Worm (Caenorhabditis elegans) whole organism, late embryonic: Measurements from ENCODE around the gene ver-1.
A peak's percentile ranks its signal among the peaks of the same experiment; 100 is the strongest.
"Not testable (repeated sequence)": the region's sequence is repeated elsewhere in the genome, so short reads cannot be mapped to it uniquely, and the experiment has no call there.

Experiments
- C08G9.2 ChIP-seq: sonication (generic microtip); optimal IDR thresholded peaks from 2 replicates; lab custom pipeline; 2016; ENCODE audit warnings: mild to moderate bottlenecking, missing genetic modification characterization, moderate library complexity, missing compliant biosample characterization
- K09A11.1 ChIP-seq: sonication (generic microtip); optimal IDR thresholded peaks from 2 replicates; lab custom pipeline; 2017; ENCODE audit warnings: antibody characterized with exemption, mild to moderate bottlenecking, missing genetic modification characterization, missing compliant biosample characterization; ENCODE audit not compliant: insufficient read depth
- Y22D7AL.16 ChIP-seq: sonication (generic microtip); optimal IDR thresholded peaks from 2 replicates; lab custom pipeline; 2016; ENCODE audit warnings: missing genetic modification characterization, missing compliant biosample characterization
- ceh-14 ChIP-seq: sonication (generic microtip); optimal IDR thresholded peaks from 2 replicates; lab custom pipeline; 2016; ENCODE audit warnings: missing genotype, missing genetic modification characterization, missing compliant biosample characterization
- ceh-22 ChIP-seq: sonication (generic microtip); optimal IDR thresholded peaks from 2 replicates; lab custom pipeline; 2017; ENCODE audit warnings: missing biosample characterization, missing genetic modification characterization
- ceh-24 ChIP-seq: sonication (generic microtip); optimal IDR thresholded peaks from 2 replicates; lab custom pipeline; 2016; ENCODE audit warnings: mild to moderate bottlenecking, missing genetic modification characterization, missing compliant biosample characterization
- ceh-31 ChIP-seq: sonication (generic microtip); optimal IDR thresholded peaks from 2 replicates; lab custom pipeline; 2016; ENCODE audit warnings: missing genetic modification characterization, missing compliant biosample characterization
- ceh-34 ChIP-seq: sonication (generic microtip); optimal IDR thresholded peaks from 2 replicates; lab custom pipeline; 2016; ENCODE audit warnings: mild to moderate bottlenecking, missing genetic modification characterization, missing compliant biosample characterization
- ceh-48 ChIP-seq: sonication (generic microtip); optimal IDR thresholded peaks from 2 replicates; lab custom pipeline; 2016; ENCODE audit warnings: missing genetic modification characterization, inconsistent platforms, missing compliant biosample characterization
- ceh-9 ChIP-seq: sonication (generic microtip); optimal IDR thresholded peaks from 2 replicates; lab custom pipeline; 2016; ENCODE audit warnings: mild to moderate bottlenecking, missing genetic modification characterization, inconsistent platforms, missing compliant biosample characterization
- dmd-4 ChIP-seq: sonication (generic microtip); optimal IDR thresholded peaks from 2 replicates; lab custom pipeline; 2016; ENCODE audit warnings: borderline replicate concordance, missing genetic modification characterization, missing compliant biosample characterization
- dve-1 ChIP-seq: sonication (generic microtip); optimal IDR thresholded peaks from 2 replicates; lab custom pipeline; 2017; ENCODE audit warnings: antibody characterized with exemption, mild to moderate bottlenecking, missing genetic modification characterization, missing compliant biosample characterization
- fkh-10 ChIP-seq: fragments of 150-350 bp; optimal IDR thresholded peaks from 2 replicates; lab custom pipeline; 2014; ENCODE audit warnings: missing biosample characterization, missing genetic modification reagents, missing genetic modification characterization
- fkh-6 ChIP-seq: sonication (generic microtip); optimal IDR thresholded peaks from 2 replicates; lab custom pipeline; 2016; ENCODE audit warnings: missing genetic modification characterization, missing compliant biosample characterization
- hlh-15 ChIP-seq: sonication (generic microtip); optimal IDR thresholded peaks from 2 replicates; lab custom pipeline; 2016; ENCODE audit warnings: missing genetic modification characterization, missing compliant biosample characterization
- hlh-6 ChIP-seq: sonication (generic microtip); optimal IDR thresholded peaks from 2 replicates; lab custom pipeline; 2016; ENCODE audit warnings: missing genotype, missing genetic modification characterization, missing compliant biosample characterization
- lim-6 ChIP-seq: sonication (generic microtip); optimal IDR thresholded peaks from 2 replicates; lab custom pipeline; 2016; ENCODE audit warnings: missing genetic modification characterization, missing compliant biosample characterization
- lin-11 ChIP-seq: fragments of 200-800 bp; sonication (Bioruptor generic); optimal IDR thresholded peaks from 2 replicates; lab custom pipeline; 2018; ENCODE audit warnings: mild to moderate bottlenecking, missing genetic modification characterization, missing compliant biosample characterization
- madf-2 ChIP-seq: sonication (generic microtip); optimal IDR thresholded peaks from 2 replicates; lab custom pipeline; 2017; ENCODE audit warnings: missing genetic modification characterization, missing compliant biosample characterization
- mec-3 ChIP-seq: sonication (generic microtip); optimal IDR thresholded peaks from 2 replicates; lab custom pipeline; 2016; ENCODE audit warnings: borderline replicate concordance, missing genetic modification characterization, missing compliant biosample characterization
- nfya-1 ChIP-seq: sonication (generic microtip); optimal IDR thresholded peaks from 2 replicates; lab custom pipeline; 2017; ENCODE audit warnings: missing genetic modification characterization, mild to moderate bottlenecking, missing compliant biosample characterization, antibody characterized with exemption, moderate library complexity
- nhr-232 ChIP-seq: sonication (generic microtip); optimal IDR thresholded peaks from 2 replicates; lab custom pipeline; 2016; ENCODE audit warnings: missing genetic modification characterization, missing compliant biosample characterization
- pag-3 ChIP-seq: sonication (generic microtip); optimal IDR thresholded peaks from 2 replicates; lab custom pipeline; 2016; ENCODE audit warnings: missing compliant biosample characterization, missing genetic modification characterization, borderline replicate concordance
- pat-9 ChIP-seq: fragments of 200-800 bp; sonication (Bioruptor generic); optimal IDR thresholded peaks from 2 replicates; lab custom pipeline; 2018; ENCODE audit warnings: mild to moderate bottlenecking, missing genetic modification characterization, moderate library complexity, missing compliant biosample characterization
- pha-4 ChIP-seq: fragments of 150-350 bp; optimal IDR thresholded peaks from 2 replicates; lab custom pipeline; 2018; ENCODE audit warnings: missing biosample characterization, missing genetic modification reagents, missing genetic modification characterization
- ref-2 ChIP-seq: sonication (generic microtip); optimal IDR thresholded peaks from 2 replicates; lab custom pipeline; 2016; ENCODE audit warnings: missing genetic modification characterization, missing compliant biosample characterization
- sdc-2 ChIP-seq: sonication (generic microtip); optimal IDR thresholded peaks from 2 replicates; lab custom pipeline; 2016; ENCODE audit warnings: missing genotype, missing genetic modification characterization, missing compliant biosample characterization
- sox-2 ChIP-seq: fragments of 200-800 bp; sonication (Bioruptor generic); IDR thresholded peaks from 2 replicates; pipeline ENCODE4 v1.3.6; 2022; ENCODE audit warnings: missing genetic modification reagents, missing genetic modification characterization, missing compliant biosample characterization
- sox-4 ChIP-seq: sonication (generic microtip); optimal IDR thresholded peaks from 2 replicates; lab custom pipeline; 2017; ENCODE audit warnings: mild to moderate bottlenecking, missing genetic modification characterization, inconsistent platforms, missing compliant biosample characterization
- tbx-2 ChIP-seq: sonication (generic microtip); optimal IDR thresholded peaks from 2 replicates; lab custom pipeline; 2016; ENCODE audit warnings: missing genetic modification characterization, missing compliant biosample characterization
- tbx-7 ChIP-seq: sonication (generic microtip); optimal IDR thresholded peaks from 2 replicates; lab custom pipeline; 2016; ENCODE audit warnings: missing genotype, missing genetic modification characterization, missing compliant biosample characterization
- unc-3 ChIP-seq, 2 experiments: fragments of 200-800 bp in 1 of 2; sonication (Bioruptor generic) in 1 of 2; sonication (generic microtip) in 1 of 2; conservative IDR thresholded peaks in 1 of 2; optimal IDR thresholded peaks in 1 of 2; 2 replicates each; pipeline versions ENCODE4 v1.3.6 to Lab custom; 2016 to 2022; ENCODE audit warnings: missing compliant biosample characterization in 2 of 2, missing genetic modification characterization in 2 of 2, missing genetic modification reagents in 1 of 2
- unc-42 ChIP-seq: sonication (generic microtip); optimal IDR thresholded peaks from 2 replicates; lab custom pipeline; 2016; ENCODE audit warnings: missing genotype, missing genetic modification characterization, missing compliant biosample characterization
- zip-5 ChIP-seq: sonication (generic microtip); optimal IDR thresholded peaks from 2 replicates; lab custom pipeline; 2016; ENCODE audit warnings: missing genetic modification characterization, missing compliant biosample characterization
- ztf-16 ChIP-seq: sonication (generic microtip); optimal IDR thresholded peaks from 2 replicates; lab custom pipeline; 2017; ENCODE audit warnings: missing genetic modification characterization, missing compliant biosample characterization

Gene ver-1

DNA sequence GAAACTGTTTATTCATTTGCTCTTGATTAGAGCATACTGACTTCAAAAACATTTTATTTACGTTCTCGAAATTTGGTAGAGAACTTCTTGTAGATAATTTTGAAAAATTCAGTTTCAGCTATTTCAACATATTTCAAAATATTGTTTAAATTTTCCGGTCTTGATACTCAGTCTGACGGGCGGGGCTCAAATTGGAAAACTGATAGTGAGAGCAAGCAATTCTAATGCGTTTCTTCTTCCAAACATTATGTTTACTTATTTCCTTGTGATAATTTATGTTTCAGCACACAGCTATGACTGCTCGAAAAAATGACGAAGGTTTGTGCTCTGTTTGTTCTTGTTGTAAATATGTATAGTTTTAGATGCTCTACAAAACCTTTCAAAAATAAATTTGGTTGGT lies 36.4 kb upstream of the ver-1 start, which contains the start of gene pals-24:
TSS of gene pals-24 (plus strand) at position 237 of the 400 bp plus-strand sequence.
- TF ChIP-seq pat-9 (tag; lab: Kevin White, UChicago) = no peak
- no peak for TF ChIP-seq lin-11 (tag; lab: Kevin White, UChicago)
- no peak for TF ChIP-seq hlh-15 (tag; lab: Kevin White, UChicago)
- TF ChIP-seq sox-4 (tag; lab: Kevin White, UChicago) = no peak
- TF ChIP-seq ceh-9 (tag; lab: Kevin White, UChicago) = no peak
- TF ChIP-seq ceh-22 (tag; lab: Kevin White, UChicago) = no peak
- TF ChIP-seq ref-2 (tag; lab: Kevin White, UChicago) = no peak
- no peak for TF ChIP-seq dve-1 (tag; lab: Kevin White, UChicago)
- no peak for TF ChIP-seq ceh-24 (tag; lab: Kevin White, UChicago)
- no peak for TF ChIP-seq tbx-7 (tag; lab: Kevin White, UChicago)
- no peak for TF ChIP-seq unc-3 (GFP tag; conservative IDR thresholded peaks at IDR 0.05; lab: Robert Waterston, UW)
- no peak for TF ChIP-seq unc-3 (tag; optimal IDR thresholded peaks at IDR 0.05; lab: Kevin White, UChicago)
- no peak for TF ChIP-seq nfya-1
- TF ChIP-seq Y22D7AL.16 = no peak
- no peak for TF ChIP-seq madf-2
- TF ChIP-seq fkh-10 (GFP tag; lab: Kevin White, UChicago) = no peak

ce11 chrIII:121983-122449 lies 34.6 kb upstream of the ver-1 start, which contains the start of gene C29F9.12:
Gene C29F9.12 (minus strand): TSS chrIII:122033.
- not testable (repeated sequence) for TF ChIP-seq dmd-4; K09A11.1 (tag; lab: Kevin White, UChicago); hlh-6 (tag; lab: Kevin White, UChicago)

DNA sequence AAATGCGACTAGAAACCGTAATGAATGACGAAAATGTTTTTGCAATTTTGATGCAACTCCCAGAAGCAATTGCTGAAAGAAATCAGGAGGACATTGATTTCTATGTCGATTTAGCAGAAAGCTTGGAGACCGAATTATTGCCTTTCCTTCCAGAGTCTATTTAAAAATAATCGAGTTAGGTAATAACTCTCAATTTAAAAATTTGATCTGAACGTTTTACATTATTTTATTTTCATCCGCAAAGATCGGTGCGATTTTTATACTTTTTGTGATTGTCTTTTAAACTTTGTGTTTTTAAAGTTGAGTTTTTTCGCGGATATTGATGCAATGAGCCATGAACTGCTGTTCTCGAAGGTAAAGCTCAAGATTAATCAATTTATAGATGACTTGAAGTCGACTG lies 32.1 kb upstream of the ver-1 start, which contains the start of gene pals-23:
TSS of gene pals-23 (plus strand) at position 301 of the 400 bp plus-strand sequence.
- TF ChIP-seq fkh-6 (tag; lab: Kevin White, UChicago) (no peak), pha-4 (no peak), C08G9.2 (no peak), pat-9 (tag; lab: Kevin White, UChicago) (no peak)

- TF ChIP-seq ztf-16 (tag; lab: Kevin White, UChicago) (no peak), sdc-2 (tag; lab: Kevin White, UChicago) (no peak), lin-11 (tag; lab: Kevin White, UChicago) (no peak), ceh-48 (tag; lab: Kevin White, UChicago) (no peak), mec-3 (tag; lab: Kevin White, UChicago) (no peak), nhr-232 (no peak), zip-5 (tag; lab: Kevin White, UChicago) (no peak), tbx-2 (tag; lab: Kevin White, UChicago) (no peak), ceh-14 (tag; lab: Kevin White, UChicago) (no peak)
- TF ChIP-seq, all 69 proteins: peak for 0
Observed at ce11 chrIII:130650-131049, 26.0 kb upstream of the ver-1 start, which contains the start of the genes nhr-280 and C29F9.2. Gene nhr-280 (minus strand): TSS chrIII:130750. Gene C29F9.2 (plus strand): TSS chrIII:130947.

- TF ChIP-seq nfya-1 (peak; percentile 34), unc-3 (GFP tag; conservative IDR thresholded peaks at IDR 0.05; lab: Robert Waterston, UW) (no peak), unc-3 (tag; optimal IDR thresholded peaks at IDR 0.05; lab: Kevin White, UChicago) (no peak), sox-2 (GFP tag; lab: Robert Waterston, UW) (no peak), ceh-14 (tag; lab: Kevin White, UChicago) (peak; percentile 43), ceh-34 (tag; lab: Kevin White, UChicago) (peak; percentile 53), lim-6 (peak; percentile 4), unc-42 (peak; percentile 91), ceh-31 (tag; lab: Kevin White, UChicago) (peak; percentile 41), pag-3 (tag; lab: Kevin White, UChicago) (no peak)
Observed at ce11 chrIII:131627-132026, 25.0 kb upstream of the ver-1 start.
